Worm (Caenorhabditis elegans) whole organism, L4/young adult: ENCODE results near the gene upb-1.

Experiments
- W03F9.2 ChIP-seq: fragments of 150-350 bp; optimal IDR thresholded peaks from 2 replicates; lab custom pipeline; 2014; ENCODE audit warnings: missing biosample characterization, missing genetic modification characterization
- dao-5 ChIP-seq: sonication (generic microtip); optimal IDR thresholded peaks from 2 replicates; lab custom pipeline; 2016; ENCODE audit warnings: missing genotype, missing genetic modification characterization, moderate library complexity, missing compliant biosample characterization
- him-1 ChIP-seq: sonication (generic microtip); optimal IDR thresholded peaks from 2 replicates; lab custom pipeline; 2016; ENCODE audit warnings: missing genotype, missing genetic modification reagents, missing genetic modification characterization, missing compliant biosample characterization

- TF ChIP-seq him-1 (tag; lab: Kevin White, UChicago) (no peak), W03F9.2 (tag; lab: Kevin White, UChicago) (no peak), dao-5 (tag; lab: Kevin White, UChicago) (no peak)
Observed at ce11 chrII:6247011-6247410, 42.9 kb downstream of the upb-1 start, which contains the start of gene T24H7.2.
